Worm (Caenorhabditis elegans): ENCODE results near the gene F32A5.4.

- no peak for TF ChIP-seq lin-15B (tag; optimal IDR thresholded peaks at IDR 0.05)
- TF ChIP-seq ztf-11 (tag; optimal IDR thresholded peaks at IDR 0.05) = no peak
- no peak for TF ChIP-seq unc-130 (GFP tag; optimal IDR thresholded peaks at IDR 0.05)
- no peak for TF ChIP-seq ZK546.5 (tag; optimal IDR thresholded peaks at IDR 0.05)
- TF ChIP-seq nhr-102 (tag; optimal IDR thresholded peaks at IDR 0.05) = no peak
- no peak for TF ChIP-seq fkh-10 (GFP tag; optimal IDR thresholded peaks at IDR 0.05)
These were observed 4.9 kb upstream of the F32A5.4 start for ce11 chrII:7224074-7224473.
